Worm (Caenorhabditis elegans): Measurements from ENCODE around the gene tag-89.

The tag-89 gene

ce11 chrIV:11433709-11434108, 39.4 kb downstream of the tag-89 start (continued):
- TF ChIP-seq nhr-28 (tag; optimal IDR thresholded peaks at IDR 0.05) (no peak), nfya-1 (tag; optimal IDR thresholded peaks at IDR 0.05; ENCODE audit: insufficient read depth) (peak; percentile 76)

ce11 chrIV:11434575-11434974, 40.2 kb downstream of the tag-89 start:
- TF ChIP-seq elt-2 (tag; optimal IDR thresholded peaks at IDR 0.05) (peak; percentile 64), ztf-11 (tag; optimal IDR thresholded peaks at IDR 0.05) (no peak), skn-1 (tag; optimal IDR thresholded peaks at IDR 0.05) (no peak), egl-5 (tag; optimal IDR thresholded peaks at IDR 0.05) (peak; percentile 19), pha-4 (tag; optimal IDR thresholded peaks at IDR 0.05) (no peak), daf-12 (tag; optimal IDR thresholded peaks at IDR 0.05) (no peak), hmg-11 (tag; optimal IDR thresholded peaks at IDR 0.05) (no peak), nhr-25 (tag; optimal IDR thresholded peaks at IDR 0.05) (no peak), ceh-9 (tag; optimal IDR thresholded peaks at IDR 0.05) (no peak), lsy-12 (tag; optimal IDR thresholded peaks at IDR 0.05) (no peak), fos-1 (tag; optimal IDR thresholded peaks at IDR 0.05) (no peak), pqm-1 (tag; optimal IDR thresholded peaks at IDR 0.05) (no peak)

- TF ChIP-seq aly-2 (tag; optimal IDR thresholded peaks at IDR 0.05): no peak
- TF ChIP-seq mdl-1 (tag; optimal IDR thresholded peaks at IDR 0.05): no peak
- no peak for TF ChIP-seq ama-1 (optimal IDR thresholded peaks at IDR 0.05)
- TF ChIP-seq nhr-23 (tag; optimal IDR thresholded peaks at IDR 0.05): no peak
- no peak for TF ChIP-seq unc-62 (GFP tag; optimal IDR thresholded peaks at IDR 0.05)
- no peak for TF ChIP-seq fos-1 (tag; optimal IDR thresholded peaks at IDR 0.05)
- no peak for TF ChIP-seq nhr-67 (tag; optimal IDR thresholded peaks at IDR 0.05)
- TF ChIP-seq lsy-12 (tag; optimal IDR thresholded peaks at IDR 0.05): no peak
- no peak for TF ChIP-seq pha-4 (tag; optimal IDR thresholded peaks at IDR 0.05)
- no peak for TF ChIP-seq ZK546.5 (tag; optimal IDR thresholded peaks at IDR 0.05)
These were observed 41.4 kb downstream of the tag-89 start for ce11 chrIV:11435761-11436160.

- TF ChIP-seq hmg-11 (tag; optimal IDR thresholded peaks at IDR 0.05): no peak
- peak; percentile 89 for TF ChIP-seq pha-4 (tag; optimal IDR thresholded peaks at IDR 0.05)
These were observed 43.9 kb downstream of the tag-89 start for ce11 chrIV:11438255-11438654.

Data from whole organism, L3 larva.